Fruit fly (Drosophila melanogaster) whole organism, wandering third instar larva: Measurements from ENCODE around the gene Tango6.

ENCODE experiments used
- OdsH ChIP-seq: fragments of 200-800 bp; sonication (Bioruptor generic); optimal IDR thresholded peaks from 2 replicates; lab custom pipeline; 2016; ENCODE audit warnings: missing biosample characterization, mild to moderate bottlenecking, missing genetic modification characterization
- ey ChIP-seq: fragments of 200-800 bp; sonication (Bioruptor generic); optimal IDR thresholded peaks from 2 replicates; lab custom pipeline; 2016; ENCODE audit warnings: missing biosample characterization, missing genetic modification characterization
- jim ChIP-seq: fragments of 175-275, 200-325 bp; sonication (Bioruptor generic); optimal IDR thresholded peaks from 2 replicates; lab custom pipeline; 2016; ENCODE audit warnings: missing biosample characterization, mild to moderate bottlenecking, missing genetic modification characterization
- rgr ChIP-seq: fragments of 200-800 bp; sonication (Bioruptor generic); optimal IDR thresholded peaks from 3 replicates; lab custom pipeline; 2016; ENCODE audit warnings: missing biosample characterization, mild to moderate bottlenecking, missing genetic modification characterization

DNA sequence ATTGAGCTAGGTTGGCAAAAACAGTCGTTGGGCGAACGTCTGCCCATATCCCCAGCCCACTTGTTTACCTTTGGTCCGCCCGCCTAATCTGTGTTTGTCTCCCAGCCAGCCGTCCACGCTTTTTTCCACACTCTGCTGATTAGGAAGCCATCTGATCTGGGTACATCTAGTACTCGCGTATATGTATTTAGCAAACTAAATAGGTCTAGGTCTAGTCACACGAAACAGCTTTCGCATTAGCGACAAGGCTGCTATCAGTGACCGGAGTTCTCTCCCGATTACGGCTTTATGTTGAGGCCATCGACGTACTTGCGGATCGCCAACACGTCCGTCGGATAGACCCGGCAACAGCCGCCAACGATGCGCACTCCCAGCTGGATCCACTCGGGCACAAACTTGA is 13.2 kb upstream of the Tango6 start:
- TF ChIP-seq rgr (GFP tag; lab: Kevin White, UChicago): no peak
- no peak for TF ChIP-seq OdsH
- TF ChIP-seq ey: no peak
- no peak for TF ChIP-seq jim (GFP tag; lab: Kevin White, UChicago)
